Worm (Caenorhabditis elegans): ENCODE results near the gene F49F1.9.

DNA sequence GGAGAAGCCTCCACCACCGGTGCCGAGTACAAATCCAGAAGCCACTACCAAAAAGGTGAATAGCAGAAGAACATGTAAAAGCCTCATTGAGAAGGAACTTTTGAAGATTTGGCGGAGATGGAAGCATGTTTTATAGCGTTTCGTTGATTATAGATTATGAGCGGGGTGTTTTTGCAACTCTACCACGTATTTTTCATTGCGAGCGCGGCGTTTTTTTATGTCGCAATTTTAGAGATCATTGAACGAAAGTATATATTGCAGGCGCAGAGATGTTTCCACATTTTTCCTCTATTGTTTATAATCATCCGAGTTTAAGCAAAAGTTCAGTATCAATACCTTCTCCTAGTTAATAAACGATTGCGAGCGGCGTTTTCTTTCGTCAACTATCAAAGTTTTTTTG lies 1.6 kb downstream of the F49F1.9 start, which contains the start of gene F49F1.17:
- TF ChIP-seq mab-5 (tag; optimal IDR thresholded peaks at IDR 0.05) (no peak), zag-1 (tag; optimal IDR thresholded peaks at IDR 0.05) (no peak), snpc-4 (tag; optimal IDR thresholded peaks at IDR 0.05) (no peak)
